Worm (Caenorhabditis elegans) whole organism, late embryonic: ENCODE measurements around the gene R193.6.

Experiments
- ama-1 ChIP-seq: fragments of 150-350 bp; optimal IDR thresholded peaks from 2 replicates; lab custom pipeline; 2014
- nhr-11 ChIP-seq: fragments of 150-350 bp; optimal IDR thresholded peaks from 2 replicates; lab custom pipeline; 2014; ENCODE audit warnings: missing biosample characterization, missing genetic modification characterization
- sox-4 ChIP-seq: sonication (generic microtip); optimal IDR thresholded peaks from 2 replicates; lab custom pipeline; 2017; ENCODE audit warnings: mild to moderate bottlenecking, missing genetic modification characterization, inconsistent platforms, missing compliant biosample characterization

ce11 chrX:1191582-1191981, 43.0 kb downstream of the R193.6 start, which contains the start of gene T13G4.4:
- no peak for TF ChIP-seq ama-1 (lab: Kevin White, UChicago)
- TF ChIP-seq nhr-11, result no peak
- no peak for TF ChIP-seq sox-4
